Worm (Caenorhabditis elegans): ENCODE measurements around the gene chil-11.

DNA sequence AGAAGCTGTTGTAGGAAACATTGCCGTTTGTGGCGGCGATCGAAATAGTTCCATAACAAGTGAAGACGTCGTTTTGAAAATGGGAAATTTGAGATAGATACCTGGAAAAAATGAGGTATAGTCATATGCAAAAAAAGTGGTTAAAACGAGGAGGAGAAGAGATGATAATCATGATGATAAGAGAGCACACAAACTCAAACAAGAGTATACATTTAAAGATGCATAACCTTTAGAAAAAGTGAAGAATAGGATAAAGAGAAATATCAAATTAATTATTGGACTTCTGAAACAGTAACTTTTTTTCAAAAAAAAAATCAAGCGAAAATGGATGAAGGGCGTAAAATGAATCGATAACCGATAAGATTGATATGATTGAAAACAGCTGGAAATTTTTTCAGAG lies 16.6 kb downstream of the chil-11 start, which contains the start of gene nhr-46:
- TF ChIP-seq unc-86 (tag; optimal IDR thresholded peaks at IDR 0.05) (no peak), nhr-237 (tag; optimal IDR thresholded peaks at IDR 0.05) (no peak), mep-1 (tag; optimal IDR thresholded peaks at IDR 0.05) (no peak), nhr-84 (tag; optimal IDR thresholded peaks at IDR 0.05) (no peak), ama-1 (optimal IDR thresholded peaks at IDR 0.05) (no peak), jun-1 (tag; optimal IDR thresholded peaks at IDR 0.05) (no peak), nhr-12 (tag; optimal IDR thresholded peaks at IDR 0.05) (no peak), vab-15 (tag; optimal IDR thresholded peaks at IDR 0.05) (no peak), lin-39 (tag; optimal IDR thresholded peaks at IDR 0.05) (no peak), mdl-1 (tag; optimal IDR thresholded peaks at IDR 0.05) (no peak), fkh-10 (GFP tag; optimal IDR thresholded peaks at IDR 0.05) (no peak), nhr-85 (tag) (peak; percentile 9)
